ENCODE assay signal across 1 fruit fly cellular context in the genomic region with DNA sequence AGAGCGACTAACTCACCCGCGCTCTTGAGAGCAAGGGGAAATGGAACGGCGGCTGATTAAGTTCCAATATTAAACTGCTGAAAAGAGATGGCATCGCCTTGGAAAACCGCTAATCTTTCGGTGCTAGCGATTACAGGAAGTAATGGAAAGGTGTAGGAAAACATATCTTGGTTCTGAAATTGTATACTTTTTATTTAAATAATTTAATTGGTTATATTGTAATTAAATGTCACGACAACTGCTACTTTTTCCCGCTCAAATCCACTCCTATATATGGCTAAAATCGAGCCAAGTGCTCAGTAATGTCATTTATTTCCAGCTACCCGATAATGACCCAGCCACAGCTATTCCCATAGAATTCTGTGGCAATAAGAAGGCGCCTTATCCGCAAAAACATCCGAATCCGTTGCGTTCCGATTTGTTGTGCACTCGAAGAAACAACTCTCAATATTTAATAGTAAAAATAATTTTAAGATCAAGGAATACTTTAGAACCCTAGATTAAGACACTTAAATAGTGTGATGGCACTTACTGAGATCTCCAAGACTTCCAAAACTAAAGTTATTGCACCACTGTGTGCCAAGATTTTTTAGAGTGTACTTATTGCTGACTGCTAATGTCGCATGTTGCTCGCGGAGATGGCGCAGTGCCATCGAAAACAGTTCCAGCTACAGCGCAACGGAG.
TF ChIP-seq lines count a peak whose summit lies in the region.

No protein-coding gene starts in this region.

TF ChIP-seq in whole organism, embryonic, 481 proteins besides CTCF, POLR2A, EP300 and RAD21 (continued from another document and continues in another):
- TF ChIP-seq bowl (GFP tag; IDR thresholded peaks at IDR 0.05; lab: Robert Waterston, UW) = peak; percentile 62; the same call in 1 of the 2 replicates
- TF ChIP-seq repo (GFP tag; optimal IDR thresholded peaks at IDR 0.05; lab: Kevin White, UChicago) = no peak
- no peak; the same call in 1 of the 2 replicates for TF ChIP-seq MBD-R2 (GFP tag; IDR thresholded peaks at IDR 0.05; lab: Robert Waterston, UW)
- TF ChIP-seq Hr3 (GFP tag; optimal IDR thresholded peaks at IDR 0.05; lab: Kevin White, UChicago) = peak; percentile 70
- peak; percentile 29 for TF ChIP-seq CG1529 (GFP tag; optimal IDR thresholded peaks at IDR 0.05; lab: Kevin White, UChicago)
- TF ChIP-seq Trl (optimal IDR thresholded peaks at IDR 0.05; lab: Kevin White, UChicago) = no peak
- peak; percentile 48 for TF ChIP-seq Trl (GFP tag; optimal IDR thresholded peaks at IDR 0.05; lab: Kevin White, UChicago)
- TF ChIP-seq mirr (GFP tag; optimal IDR thresholded peaks at IDR 0.05; lab: Kevin White, UChicago) = no peak
- TF ChIP-seq ci (GFP tag; IDR thresholded peaks at IDR 0.05; lab: Robert Waterston, UW) = peak; percentile 92
- TF ChIP-seq Dek (tag; optimal IDR thresholded peaks at IDR 0.05; lab: Kevin White, UChicago) = peak; percentile 60
- peak; percentile 71 for TF ChIP-seq Ssrp (tag; optimal IDR thresholded peaks at IDR 0.05; lab: Kevin White, UChicago)
- TF ChIP-seq Hr39 (optimal IDR thresholded peaks at IDR 0.05; lab: Kevin White, UChicago) = no peak
- TF ChIP-seq Poxn (GFP tag; IDR thresholded peaks at IDR 0.05; lab: Robert Waterston, UW) = no peak
- no peak for TF ChIP-seq tna (GFP tag; IDR thresholded peaks at IDR 0.05; lab: Robert Waterston, UW; ENCODE audit: partially characterized antibody)
- no peak for TF ChIP-seq CG17912 (GFP tag; optimal IDR thresholded peaks at IDR 0.05; lab: Kevin White, UChicago)
- peak; percentile 21 for TF ChIP-seq sd (tag; optimal IDR thresholded peaks at IDR 0.05; lab: Kevin White, UChicago)
- TF ChIP-seq Dref (GFP tag; IDR thresholded peaks at IDR 0.05; lab: Robert Waterston, UW) = no peak
- peak; percentile 58 for TF ChIP-seq jing (GFP tag; optimal IDR thresholded peaks at IDR 0.05; lab: Kevin White, UChicago)
- TF ChIP-seq CG9876 (GFP tag; optimal IDR thresholded peaks at IDR 0.05; lab: Kevin White, UChicago) = no peak
- TF ChIP-seq corto (GFP tag; optimal IDR thresholded peaks at IDR 0.05; lab: Kevin White, UChicago) = peak; percentile 18
- TF ChIP-seq CG6683 (GFP tag; optimal IDR thresholded peaks at IDR 0.05; lab: Kevin White, UChicago) = peak; percentile 16
- TF ChIP-seq sug (tag; optimal IDR thresholded peaks at IDR 0.05; lab: Kevin White, UChicago) = no peak
- peak; percentile 78 for TF ChIP-seq Hmr (GFP tag; optimal IDR thresholded peaks at IDR 0.05; lab: Kevin White, UChicago)
- peak; percentile 52 for TF ChIP-seq ewg (GFP tag; optimal IDR thresholded peaks at IDR 0.05; lab: Kevin White, UChicago)
- TF ChIP-seq Atf6 (GFP tag; IDR thresholded peaks at IDR 0.05; lab: Robert Waterston, UW) = peak; percentile 67
- TF ChIP-seq sob (GFP tag; IDR thresholded peaks at IDR 0.05; lab: Robert Waterston, UW) = peak; percentile 75
- 0 out of 2 replicates have a peak, but pooled peaks have one; percentile 31 for TF ChIP-seq sim (GFP tag; IDR thresholded peaks at IDR 0.05; lab: Robert Waterston, UW)
- TF ChIP-seq CG18011 (GFP tag; optimal IDR thresholded peaks at IDR 0.05; lab: Kevin White, UChicago) = peak; percentile 17
- peak; percentile 60 for TF ChIP-seq nau (GFP tag; optimal IDR thresholded peaks at IDR 0.05; lab: Kevin White, UChicago)
- peak; percentile 71 for TF ChIP-seq nmo (GFP tag; optimal IDR thresholded peaks at IDR 0.05; lab: Kevin White, UChicago)
- peak; percentile 56 for TF ChIP-seq zfh1 (GFP tag; IDR thresholded peaks at IDR 0.05; lab: Robert Waterston, UW)
- peak; percentile 40 for TF ChIP-seq CG4854 (GFP tag; optimal IDR thresholded peaks at IDR 0.05; lab: Kevin White, UChicago)
- peak; percentile 61; the same call in 1 of the 3 replicates for TF ChIP-seq CG3726 (GFP tag; IDR thresholded peaks at IDR 0.05; lab: Robert Waterston, UW)
- no peak for TF ChIP-seq CG7271 (tag; optimal IDR thresholded peaks at IDR 0.05; lab: Kevin White, UChicago)
- TF ChIP-seq Nf-YC (tag; optimal IDR thresholded peaks at IDR 0.05; lab: Kevin White, UChicago) = no peak
- no peak for TF ChIP-seq zen2 (GFP tag; IDR thresholded peaks at IDR 0.05; lab: Robert Waterston, UW; ENCODE audit: partially characterized antibody)
- TF ChIP-seq CG1603 (tag; optimal IDR thresholded peaks at IDR 0.05; lab: Kevin White, UChicago) = peak; percentile 70
- no peak for TF ChIP-seq Opbp (GFP tag; IDR thresholded peaks at IDR 0.05; lab: Robert Waterston, UW; ENCODE audit: partially characterized antibody)
- TF ChIP-seq CG6854 (GFP tag; optimal IDR thresholded peaks at IDR 0.05; lab: Kevin White, UChicago) = peak; percentile 46
- no peak for TF ChIP-seq lov (optimal IDR thresholded peaks at IDR 0.05; lab: Kevin White, UChicago)
- no peak for TF ChIP-seq lov (GFP tag; IDR thresholded peaks at IDR 0.05; lab: Robert Waterston, UW)
- TF ChIP-seq CG15696 (tag; optimal IDR thresholded peaks at IDR 0.05; lab: Kevin White, UChicago) = peak; percentile 43
- TF ChIP-seq gem (tag; optimal IDR thresholded peaks at IDR 0.05; lab: Kevin White, UChicago) = peak; percentile 85
- TF ChIP-seq HLH54F (GFP tag; optimal IDR thresholded peaks at IDR 0.05; lab: Kevin White, UChicago) = peak; percentile 38
- TF ChIP-seq CG10366 (GFP tag; IDR thresholded peaks at IDR 0.05; lab: Robert Waterston, UW) = peak; percentile 75
- no peak for TF ChIP-seq mld (GFP tag; IDR thresholded peaks at IDR 0.05; lab: Robert Waterston, UW; ENCODE audit: partially characterized antibody)
- TF ChIP-seq Adf1 (GFP tag; IDR thresholded peaks at IDR 0.05; lab: Robert Waterston, UW) = no peak
- TF ChIP-seq CG16863 (GFP tag; optimal IDR thresholded peaks at IDR 0.05; lab: Kevin White, UChicago) = peak; percentile 55
- TF ChIP-seq hb (GFP tag; IDR thresholded peaks at IDR 0.05; lab: Robert Waterston, UW; ENCODE audit: partially characterized antibody) = no peak
- peak; percentile 42 for TF ChIP-seq zf30C (GFP tag; optimal IDR thresholded peaks at IDR 0.05; lab: Kevin White, UChicago)
- no peak for TF ChIP-seq CG9932 (GFP tag; IDR thresholded peaks at IDR 0.05; lab: Robert Waterston, UW)
- no peak for TF ChIP-seq exex (tag; optimal IDR thresholded peaks at IDR 0.05; lab: Kevin White, UChicago)
- TF ChIP-seq lab (GFP tag; optimal IDR thresholded peaks at IDR 0.05; lab: Kevin White, UChicago) = peak; percentile 81
- TF ChIP-seq CG6654 (GFP tag; optimal IDR thresholded peaks at IDR 0.05; lab: Kevin White, UChicago) = peak; percentile 9
- TF ChIP-seq slbo (GFP tag; IDR thresholded peaks at IDR 0.05; lab: Robert Waterston, UW) = peak; percentile 79
- TF ChIP-seq Scr (GFP tag; IDR thresholded peaks at IDR 0.05; lab: Robert Waterston, UW; ENCODE audit: partially characterized antibody) = no peak
- TF ChIP-seq CG15073 (GFP tag; optimal IDR thresholded peaks at IDR 0.05; lab: Kevin White, UChicago) = no peak
- TF ChIP-seq Sin3A (optimal IDR thresholded peaks at IDR 0.05; lab: Kevin White, UChicago) = no peak
- no peak for TF ChIP-seq CG30020 (tag; optimal IDR thresholded peaks at IDR 0.05; lab: Kevin White, UChicago)
- peak; percentile 65 for TF ChIP-seq CG14014 (GFP tag; IDR thresholded peaks at IDR 0.05; lab: Robert Waterston, UW)
- TF ChIP-seq Mrtf (GFP tag; IDR thresholded peaks at IDR 0.05; lab: Robert Waterston, UW) = 0 out of 3 replicates have a peak, but pooled peaks have one; percentile 34
- TF ChIP-seq Neu2 (GFP tag; optimal IDR thresholded peaks at IDR 0.05; lab: Kevin White, UChicago; ENCODE audit: borderline replicate concordance) = no peak
- TF ChIP-seq CG15269 (tag; optimal IDR thresholded peaks at IDR 0.05; lab: Kevin White, UChicago) = peak; percentile 81
- TF ChIP-seq CG4328 (GFP tag; optimal IDR thresholded peaks at IDR 0.05; lab: Kevin White, UChicago) = no peak
- TF ChIP-seq CG2129 (GFP tag; IDR thresholded peaks at IDR 0.05; lab: Robert Waterston, UW; ENCODE audit: partially characterized antibody) = no peak
- TF ChIP-seq CG18476 (GFP tag; optimal IDR thresholded peaks at IDR 0.05; lab: Kevin White, UChicago) = peak; percentile 36
- peak; percentile 22 for TF ChIP-seq CG8089 (GFP tag; optimal IDR thresholded peaks at IDR 0.05; lab: Kevin White, UChicago)
- no peak for TF ChIP-seq CG3995 (GFP tag; optimal IDR thresholded peaks at IDR 0.05; lab: Kevin White, UChicago)
- no peak for TF ChIP-seq CG11398 (GFP tag; optimal IDR thresholded peaks at IDR 0.05; lab: Kevin White, UChicago)
- no peak for TF ChIP-seq aop (GFP tag; IDR thresholded peaks at IDR 0.05; lab: Robert Waterston, UW)
- TF ChIP-seq pb (GFP tag; optimal IDR thresholded peaks at IDR 0.05; lab: Kevin White, UChicago) = no peak
- TF ChIP-seq vvl (GFP tag; IDR thresholded peaks at IDR 0.05; lab: Robert Waterston, UW) = peak; percentile 85
- peak; percentile 42; the same call in 1 of the 3 replicates for TF ChIP-seq B-H1 (GFP tag; IDR thresholded peaks at IDR 0.05; lab: Robert Waterston, UW)
- peak; percentile 42 for TF ChIP-seq CG12104 (GFP tag; optimal IDR thresholded peaks at IDR 0.05; lab: Kevin White, UChicago)
- peak; percentile 76 for TF ChIP-seq CG2712 (tag; optimal IDR thresholded peaks at IDR 0.05; lab: Kevin White, UChicago)
- TF ChIP-seq Dp (GFP tag; optimal IDR thresholded peaks at IDR 0.05; lab: Kevin White, UChicago) = no peak
- peak; percentile 44 for TF ChIP-seq slp2 (GFP tag; optimal IDR thresholded peaks at IDR 0.05; lab: Kevin White, UChicago)
- peak; percentile 18 for TF ChIP-seq Bdp1 (GFP tag; optimal IDR thresholded peaks at IDR 0.05; lab: Kevin White, UChicago)
- no peak for TF ChIP-seq h (optimal IDR thresholded peaks at IDR 0.05; lab: Kevin White, UChicago)
- peak; percentile 10 for TF ChIP-seq CG10274 (GFP tag; optimal IDR thresholded peaks at IDR 0.05; lab: Kevin White, UChicago)
- peak; percentile 78 for TF ChIP-seq CG30403 (GFP tag; optimal IDR thresholded peaks at IDR 0.05; lab: Kevin White, UChicago)
- peak; percentile 48 for TF ChIP-seq CG11723 (GFP tag; optimal IDR thresholded peaks at IDR 0.05; lab: Kevin White, UChicago)
- peak; percentile 65; the same call in 1 of the 3 replicates for TF ChIP-seq Optix (GFP tag; IDR thresholded peaks at IDR 0.05; lab: Robert Waterston, UW)
- peak; percentile 67 for TF ChIP-seq CG4820 (GFP tag; optimal IDR thresholded peaks at IDR 0.05; lab: Kevin White, UChicago)
- TF ChIP-seq CG1233 (GFP tag; optimal IDR thresholded peaks at IDR 0.05; lab: Kevin White, UChicago) = peak; percentile 62
- TF ChIP-seq dmrt99B (tag; optimal IDR thresholded peaks at IDR 0.05; lab: Kevin White, UChicago) = peak; percentile 82
- TF ChIP-seq CG7357 (GFP tag; IDR thresholded peaks at IDR 0.05; lab: Robert Waterston, UW) = no peak
- TF ChIP-seq inv (GFP tag; IDR thresholded peaks at IDR 0.05; lab: Robert Waterston, UW; ENCODE audit: partially characterized antibody) = no peak
- TF ChIP-seq Drgx (GFP tag; IDR thresholded peaks at IDR 0.05; lab: Robert Waterston, UW) = peak; percentile 85
- no peak for TF ChIP-seq CG7745 (tag; optimal IDR thresholded peaks at IDR 0.05; lab: Kevin White, UChicago)
- peak; percentile 54 for TF ChIP-seq CG13123 (GFP tag; optimal IDR thresholded peaks at IDR 0.05; lab: Kevin White, UChicago)
- TF ChIP-seq CG10147 (GFP tag; optimal IDR thresholded peaks at IDR 0.05; lab: Kevin White, UChicago) = peak; percentile 48
- peak; percentile 61 for TF ChIP-seq CG12155 (GFP tag; optimal IDR thresholded peaks at IDR 0.05; lab: Kevin White, UChicago)
- TF ChIP-seq CG18619 (GFP tag; optimal IDR thresholded peaks at IDR 0.05; lab: Kevin White, UChicago) = peak; percentile 61
- TF ChIP-seq D19B (GFP tag; optimal IDR thresholded peaks at IDR 0.05; lab: Kevin White, UChicago) = no peak
- no peak for TF ChIP-seq CG7928 (GFP tag; optimal IDR thresholded peaks at IDR 0.05; lab: Kevin White, UChicago)
- TF ChIP-seq grau (tag; optimal IDR thresholded peaks at IDR 0.05; lab: Kevin White, UChicago) = peak; percentile 78
- TF ChIP-seq CG33557 (GFP tag; optimal IDR thresholded peaks at IDR 0.05; lab: Kevin White, UChicago) = no peak
- TF ChIP-seq Sry-β (GFP tag; optimal IDR thresholded peaks at IDR 0.05; lab: Kevin White, UChicago) = peak; percentile 84
- TF ChIP-seq Hmx (GFP tag; optimal IDR thresholded peaks at IDR 0.05; lab: Kevin White, UChicago) = no peak
- peak; percentile 23 for TF ChIP-seq CG31388 (GFP tag; optimal IDR thresholded peaks at IDR 0.05; lab: Kevin White, UChicago)
- peak; percentile 65 for TF ChIP-seq jumu (GFP tag; optimal IDR thresholded peaks at IDR 0.05; lab: Kevin White, UChicago)
- TF ChIP-seq gsb-n (tag; optimal IDR thresholded peaks at IDR 0.05; lab: Kevin White, UChicago) = peak; percentile 49
- peak; percentile 59; the same call in 1 of the 3 replicates for TF ChIP-seq sr (GFP tag; IDR thresholded peaks at IDR 0.05; lab: Robert Waterston, UW)
- peak; percentile 64 for TF ChIP-seq org-1 (GFP tag; optimal IDR thresholded peaks at IDR 0.05; lab: Kevin White, UChicago)
- TF ChIP-seq CG1647 (GFP tag; optimal IDR thresholded peaks at IDR 0.05; lab: Kevin White, UChicago) = peak; percentile 57
- TF ChIP-seq phol (tag; optimal IDR thresholded peaks at IDR 0.05; lab: Kevin White, UChicago) = peak; percentile 77
- TF ChIP-seq Deaf1 (tag; optimal IDR thresholded peaks at IDR 0.05; lab: Kevin White, UChicago) = peak; percentile 28
- TF ChIP-seq Kr (GFP tag; optimal IDR thresholded peaks at IDR 0.05; lab: Kevin White, UChicago) = no peak
- peak; percentile 79 for TF ChIP-seq otp (GFP tag; IDR thresholded peaks at IDR 0.05; lab: Robert Waterston, UW)
- TF ChIP-seq Nf-YB (GFP tag; optimal IDR thresholded peaks at IDR 0.05; lab: Kevin White, UChicago) = peak; percentile 51
- peak; percentile 56 for TF ChIP-seq fd3F (GFP tag; optimal IDR thresholded peaks at IDR 0.05; lab: Kevin White, UChicago)
- TF ChIP-seq CG34422 (GFP tag; IDR thresholded peaks at IDR 0.05; lab: Robert Waterston, UW) = peak; percentile 74; the same call in 2 of the 3 replicates
- peak; percentile 70 for TF ChIP-seq ind (GFP tag; optimal IDR thresholded peaks at IDR 0.05; lab: Kevin White, UChicago)
- TF ChIP-seq CG12391 (tag; optimal IDR thresholded peaks at IDR 0.05; lab: Kevin White, UChicago) = peak; percentile 79
- TF ChIP-seq lola (GFP tag; optimal IDR thresholded peaks at IDR 0.05; lab: Kevin White, UChicago) = peak in 1 of 3 experiments; percentile 32
- peak; percentile 5 for TF ChIP-seq Mes4 (GFP tag; optimal IDR thresholded peaks at IDR 0.05; lab: Kevin White, UChicago)
- peak; percentile 63; the same call in 1 of the 3 replicates for TF ChIP-seq so (GFP tag; IDR thresholded peaks at IDR 0.05; lab: Robert Waterston, UW)
- TF ChIP-seq pfk (GFP tag; optimal IDR thresholded peaks at IDR 0.05; lab: Kevin White, UChicago) = no peak
- TF ChIP-seq pros (GFP tag; optimal IDR thresholded peaks at IDR 0.05; lab: Kevin White, UChicago) = no peak
- TF ChIP-seq chinmo (GFP tag; IDR thresholded peaks at IDR 0.05; lab: Robert Waterston, UW; ENCODE audit: partially characterized antibody) = no peak
- TF ChIP-seq CG13775 (GFP tag; optimal IDR thresholded peaks at IDR 0.05; lab: Kevin White, UChicago) = peak; percentile 52
